Fruit fly (Drosophila melanogaster): ENCODE data around the gene CG34316.

The CG34316 gene

DNA sequence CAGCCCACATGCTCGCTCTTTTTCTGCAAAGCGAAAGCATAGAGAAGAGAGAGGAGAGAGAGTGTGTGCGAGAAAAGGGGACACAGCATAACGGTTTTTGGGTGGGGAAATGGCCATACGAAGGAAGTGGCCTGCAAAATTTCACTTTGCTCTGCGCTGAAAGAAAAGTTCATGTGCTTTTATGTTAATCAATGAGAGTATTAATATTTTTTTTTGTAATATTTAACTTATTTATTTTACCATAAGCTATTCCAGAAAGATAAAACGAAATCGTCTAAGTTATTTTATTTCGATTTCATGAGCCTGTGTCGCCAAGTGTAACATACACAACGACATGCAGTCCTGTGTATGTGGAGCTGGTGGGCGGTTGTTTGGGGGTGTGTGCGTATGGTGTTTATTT lies 20.1 kb downstream of the CG34316 start (continued):
- no peak for TF ChIP-seq CG33557 (GFP tag; optimal IDR thresholded peaks at IDR 0.05)
- no peak for TF ChIP-seq CoRest (tag; optimal IDR thresholded peaks at IDR 0.05)
- no peak for TF ChIP-seq dmrt11E (tag; optimal IDR thresholded peaks at IDR 0.05)
- peak; percentile 67 for TF ChIP-seq Taf1 (GFP tag; IDR thresholded peaks at IDR 0.05)
- TF ChIP-seq ab (GFP tag; optimal IDR thresholded peaks at IDR 0.05): no peak
- no peak for TF ChIP-seq CG13287 (GFP tag; IDR thresholded peaks at IDR 0.05; ENCODE audit: partially characterized antibody)
- peak; percentile 28 for TF ChIP-seq CG16815 (GFP tag; optimal IDR thresholded peaks at IDR 0.05)
- no peak for TF ChIP-seq cas (GFP tag; IDR thresholded peaks at IDR 0.05)
- TF ChIP-seq pnt (GFP tag; optimal IDR thresholded peaks at IDR 0.05): no peak
- peak; percentile 57 for TF ChIP-seq zf30C (GFP tag; optimal IDR thresholded peaks at IDR 0.05)
- TF ChIP-seq CG16779 (GFP tag; IDR thresholded peaks at IDR 0.05): no peak
- TF ChIP-seq CG8290 (GFP tag; optimal IDR thresholded peaks at IDR 0.05): no peak
- no peak for TF ChIP-seq CG8290 (tag; optimal IDR thresholded peaks at IDR 0.05)
- no peak for TF ChIP-seq CG3838 (GFP tag; optimal IDR thresholded peaks at IDR 0.05)
- TF ChIP-seq salm (tag; optimal IDR thresholded peaks at IDR 0.05): peak; percentile 14
- TF ChIP-seq crp (GFP tag; optimal IDR thresholded peaks at IDR 0.05): peak in 1 of 2 experiments; percentile 2
- TF ChIP-seq run (tag; optimal IDR thresholded peaks at IDR 0.05): peak; percentile 10
- peak; percentile 67 for TF ChIP-seq HmgZ (tag; optimal IDR thresholded peaks at IDR 0.05)
- TF ChIP-seq vnd (GFP tag; IDR thresholded peaks at IDR 0.05; ENCODE audit: partially characterized antibody): no peak
- TF ChIP-seq kay (GFP tag; optimal IDR thresholded peaks at IDR 0.05): peak; percentile 32
- no peak for TF ChIP-seq hth (optimal IDR thresholded peaks at IDR 0.05)
- TF ChIP-seq CG34224 (GFP tag; IDR thresholded peaks at IDR 0.05; ENCODE audit: partially characterized antibody): no peak
- peak; percentile 11 for TF ChIP-seq CG12942 (GFP tag; optimal IDR thresholded peaks at IDR 0.05)
- no peak for TF ChIP-seq corto (GFP tag; optimal IDR thresholded peaks at IDR 0.05)
- TF ChIP-seq CG10366 (GFP tag; IDR thresholded peaks at IDR 0.05): peak; percentile 81
- no peak for TF ChIP-seq Abd-B (GFP tag; optimal IDR thresholded peaks at IDR 0.05)
- TF ChIP-seq pfk (GFP tag; optimal IDR thresholded peaks at IDR 0.05): no peak
- TF ChIP-seq CG3407 (GFP tag; optimal IDR thresholded peaks at IDR 0.05): no peak
- no peak for TF ChIP-seq CG42726 (GFP tag; IDR thresholded peaks at IDR 0.05; ENCODE audit: partially characterized antibody)
- peak; percentile 62 for TF ChIP-seq Hr3 (GFP tag; optimal IDR thresholded peaks at IDR 0.05)
- TF ChIP-seq az2 (GFP tag; optimal IDR thresholded peaks at IDR 0.05): peak; percentile 34
- TF ChIP-seq grau (tag; optimal IDR thresholded peaks at IDR 0.05): peak; percentile 75
- no peak for TF ChIP-seq Spps (tag; optimal IDR thresholded peaks at IDR 0.05)
- no peak for TF ChIP-seq bsh (GFP tag; optimal IDR thresholded peaks at IDR 0.05)
- TF ChIP-seq Mrtf (GFP tag; IDR thresholded peaks at IDR 0.05): peak; percentile 46; the same call in 1 of the 3 replicates
- peak; percentile 65 for TF ChIP-seq bcd (GFP tag; optimal IDR thresholded peaks at IDR 0.05)
- no peak for TF ChIP-seq fu2 (GFP tag; optimal IDR thresholded peaks at IDR 0.05)
- TF ChIP-seq Dip2 (GFP tag; IDR thresholded peaks at IDR 0.05): no peak
- TF ChIP-seq row (GFP tag; IDR thresholded peaks at IDR 0.05): peak; percentile 90
- TF ChIP-seq phol (tag; optimal IDR thresholded peaks at IDR 0.05): peak; percentile 31
- TF ChIP-seq usp (GFP tag; optimal IDR thresholded peaks at IDR 0.05): no peak
- TF ChIP-seq al (GFP tag; IDR thresholded peaks at IDR 0.05): peak; percentile 57
- TF ChIP-seq vvl (GFP tag; IDR thresholded peaks at IDR 0.05): peak; percentile 84
- TF ChIP-seq CG33213 (GFP tag; optimal IDR thresholded peaks at IDR 0.05): no peak
- no peak for TF ChIP-seq hbn (GFP tag; IDR thresholded peaks at IDR 0.05; ENCODE audit: partially characterized antibody)
- peak; percentile 26; the same call in 1 of the 3 replicates for TF ChIP-seq jigr1 (GFP tag; IDR thresholded peaks at IDR 0.05)
- TF ChIP-seq CG2129 (GFP tag; IDR thresholded peaks at IDR 0.05; ENCODE audit: partially characterized antibody): no peak
- no peak for TF ChIP-seq ERR (GFP tag; optimal IDR thresholded peaks at IDR 0.05)
- no peak for TF ChIP-seq CG1792 (GFP tag; optimal IDR thresholded peaks at IDR 0.05)
- no peak for TF ChIP-seq Jarid2 (GFP tag; optimal IDR thresholded peaks at IDR 0.05)
- TF ChIP-seq gsb (GFP tag; IDR thresholded peaks at IDR 0.05): peak; percentile 57; the same call in 1 of the 2 replicates

All from whole organism, embryonic.